Fruit fly (Drosophila melanogaster): ENCODE results near the gene Jwa.

DNA sequence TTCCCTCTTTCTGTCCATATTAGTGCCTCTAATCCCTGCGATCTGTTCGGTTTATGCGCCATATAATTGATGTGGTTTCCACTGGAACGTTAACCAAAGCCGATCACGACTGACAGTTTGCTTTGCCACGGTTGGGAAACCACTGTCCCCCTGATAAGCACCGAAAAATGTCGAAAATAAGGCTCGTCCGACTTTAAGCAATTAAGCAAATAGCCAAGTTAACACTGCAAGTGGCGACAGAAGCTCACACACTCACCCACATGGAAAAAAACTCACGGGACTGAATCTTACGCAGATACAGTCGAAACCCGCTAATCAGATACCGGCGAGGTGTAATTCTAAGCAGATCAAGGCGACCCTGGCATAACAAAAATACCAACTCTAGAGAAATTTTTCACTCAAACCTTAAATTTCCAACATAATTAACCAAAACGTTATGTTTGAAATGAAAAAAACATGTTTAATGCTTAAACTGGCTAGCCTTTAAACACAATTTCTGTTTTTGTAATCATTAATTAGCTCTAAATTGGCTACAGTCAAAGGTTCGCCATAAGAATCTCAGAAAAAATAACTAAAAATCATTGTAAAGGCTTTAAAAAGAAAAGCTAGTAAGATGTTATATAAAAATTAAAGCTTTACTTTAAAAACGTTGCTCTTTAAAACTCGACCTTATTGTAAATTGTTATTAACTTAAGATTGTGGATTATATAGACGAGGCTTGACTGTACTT, 27.4 kb downstream of the Jwa start:
- no peak for TF ChIP-seq CG15696 (tag; optimal IDR thresholded peaks at IDR 0.05)
- TF ChIP-seq MTF-1 (GFP tag; optimal IDR thresholded peaks at IDR 0.05; ENCODE audit: borderline replicate concordance): no peak
- no peak for TF ChIP-seq CG8290 (GFP tag; optimal IDR thresholded peaks at IDR 0.05)
- TF ChIP-seq CG8290 (tag; optimal IDR thresholded peaks at IDR 0.05): no peak
- peak; percentile 4 for TF ChIP-seq CG6654 (GFP tag; optimal IDR thresholded peaks at IDR 0.05)
- TF ChIP-seq chm (GFP tag; IDR thresholded peaks at IDR 0.05): no peak
- TF ChIP-seq aop (GFP tag; IDR thresholded peaks at IDR 0.05): no peak

Measured in whole organism, embryonic.